Fruit fly (Drosophila melanogaster) S2 (cell line): ENCODE results near the gene CG12592.

ENCODE experiments used
- CG8478 ChIP-seq: fragments of >200 bp; optimal IDR thresholded peaks from 2 replicates; lab custom pipeline; 2018
- CTCF ChIP-seq, 2 experiments: fragments of >200 bp; optimal IDR thresholded peaks; 2 replicates each; lab custom pipeline; 2018

dm6 chr3R:10377849-10378248, 39.7 kb downstream of the CG12592 start, which contains the start of gene Rfx:
- TF ChIP-seq CTCF (optimal IDR thresholded peaks at IDR 0.05; lab: Kevin White, UChicago) (peak in 1 of 2 experiments; percentile 9), CG8478 (lab: Kevin White, UChicago) (no peak)
